Worm (Caenorhabditis elegans) whole organism, young adult: ENCODE results near the gene tag-250.
A peak's percentile ranks its signal among the peaks of the same experiment; 100 is the strongest.

Experiments used
- F22D6.2 ChIP-seq: sonication (generic microtip); optimal IDR thresholded peaks from 2 replicates; lab custom pipeline; 2016; ENCODE audit warnings: mild to moderate bottlenecking, missing genetic modification characterization, missing compliant biosample characterization
- F33H1.4 ChIP-seq: fragments of 200-800 bp; sonication (Bioruptor generic); IDR thresholded peaks from 2 replicates; pipeline ENCODE4 v1.3.6; 2022; ENCODE audit warnings: missing genetic modification reagents, missing genetic modification characterization, missing compliant biosample characterization
- F55B11.4 ChIP-seq: sonication (generic microtip); optimal IDR thresholded peaks from 2 replicates; lab custom pipeline; 2016; ENCODE audit warnings: missing compliant biosample characterization, missing genetic modification characterization, borderline replicate concordance; ENCODE audit not compliant: insufficient read depth
- F57A8.1 ChIP-seq: fragments of 200-800 bp; sonication (Bioruptor generic); optimal IDR thresholded peaks from 2 replicates; lab custom pipeline; 2018; ENCODE audit warnings: mild to moderate bottlenecking, missing genetic modification characterization, moderate library complexity, missing compliant biosample characterization
- K12H6.12 ChIP-seq: fragments of 200-800 bp; sonication (Bioruptor generic); optimal IDR thresholded peaks from 2 replicates; lab custom pipeline; 2018; ENCODE audit warnings: mild to moderate bottlenecking, missing genetic modification characterization, missing compliant biosample characterization
- T26A5.8 ChIP-seq: sonication (generic microtip); optimal IDR thresholded peaks from 2 replicates; lab custom pipeline; 2016; ENCODE audit warnings: missing genetic modification characterization, missing compliant biosample characterization
- Y79H2A.3 ChIP-seq: fragments of 200-800 bp; sonication (Bioruptor generic); conservative IDR thresholded peaks from 2 replicates; pipeline ENCODE4 v1.3.6; 2022; ENCODE audit warnings: missing genetic modification reagents, missing genetic modification characterization, missing compliant biosample characterization
- aptf-2 ChIP-seq: fragments of 200-800 bp; sonication (Bioruptor generic); conservative IDR thresholded peaks from 2 replicates; pipeline ENCODE4 v1.3.6; 2022; ENCODE audit warnings: missing genetic modification reagents, missing genetic modification characterization, missing compliant biosample characterization
- athp-1 ChIP-seq: sonication (generic microtip); optimal IDR thresholded peaks from 2 replicates; lab custom pipeline; 2017; ENCODE audit warnings: mild to moderate bottlenecking, missing genetic modification characterization, missing compliant biosample characterization
- attf-5 ChIP-seq: fragments of 200-800 bp; sonication (Bioruptor generic); optimal IDR thresholded peaks from 2 replicates; lab custom pipeline; 2018; ENCODE audit warnings: mild to moderate bottlenecking, missing genetic modification characterization, missing compliant biosample characterization
- bed-1 ChIP-seq: fragments of 200-800 bp; sonication (Bioruptor generic); IDR thresholded peaks from 2 replicates; pipeline ENCODE4 v1.3.6; 2022; ENCODE audit warnings: missing genetic modification reagents, missing genetic modification characterization, missing compliant biosample characterization
- cebp-1 ChIP-seq, 2 experiments: fragments of 200-800 bp in 1 of 2; sonication (Bioruptor generic) in 1 of 2; sonication (generic microtip) in 1 of 2; IDR thresholded peaks in 1 of 2; optimal IDR thresholded peaks in 1 of 2; 2 replicates each; pipeline versions ENCODE4 v1.3.6 to Lab custom; 2017 to 2022; ENCODE audit warnings: missing compliant biosample characterization in 2 of 2, missing genetic modification characterization in 2 of 2, mild to moderate bottlenecking in 1 of 2, missing genetic modification reagents in 1 of 2, moderate library complexity in 1 of 2
- ceh-40 ChIP-seq: fragments of 200-800 bp; sonication (Bioruptor generic); IDR thresholded peaks from 2 replicates; pipeline ENCODE4 v1.3.6; 2022; ENCODE audit warnings: missing genetic modification characterization, missing compliant biosample characterization
- ceh-91 ChIP-seq: fragments of 200-800 bp; sonication (Bioruptor generic); IDR thresholded peaks from 2 replicates; pipeline ENCODE4 v1.3.6; 2022; ENCODE audit warnings: missing genetic modification reagents, missing genetic modification characterization, missing compliant biosample characterization
- chd-7 ChIP-seq: sonication (generic microtip); optimal IDR thresholded peaks from 2 replicates; lab custom pipeline; 2016; ENCODE audit warnings: mild to moderate bottlenecking, missing genetic modification characterization, moderate library complexity, missing compliant biosample characterization
- efl-1 ChIP-seq: fragments of 150-350 bp; optimal IDR thresholded peaks from 2 replicates; lab custom pipeline; 2014; ENCODE audit warnings: missing biosample characterization, missing genetic modification reagents, missing genetic modification characterization
- egl-18 ChIP-seq: fragments of 200-800 bp; sonication (Bioruptor generic); IDR thresholded peaks from 2 replicates; pipeline ENCODE4 v1.3.6; 2022; ENCODE audit warnings: missing genetic modification reagents, missing genetic modification characterization, missing compliant biosample characterization
- him-1 ChIP-seq: sonication (generic microtip); optimal IDR thresholded peaks from 2 replicates; lab custom pipeline; 2016; ENCODE audit warnings: missing genotype, missing genetic modification reagents, missing genetic modification characterization, missing compliant biosample characterization
- hlh-12 ChIP-seq: sonication (generic microtip); optimal IDR thresholded peaks from 2 replicates; lab custom pipeline; 2016; ENCODE audit warnings: missing genetic modification characterization, missing compliant biosample characterization
- hmg-1.2 ChIP-seq: fragments of 200-800 bp; sonication (Bioruptor generic); IDR thresholded peaks from 2 replicates; pipeline ENCODE4 v1.3.6; 2022; ENCODE audit warnings: missing genetic modification reagents, missing genetic modification characterization, missing compliant biosample characterization
- let-526 ChIP-seq: fragments of 200-800 bp; sonication (Bioruptor generic); IDR thresholded peaks from 2 replicates; pipeline ENCODE4 v1.3.6; 2022; ENCODE audit warnings: missing genetic modification reagents, missing genetic modification characterization, missing compliant biosample characterization
- let-607 ChIP-seq, 2 experiments: fragments of 200-800 bp in 1 of 2; sonication (Bioruptor generic) in 1 of 2; sonication (generic microtip) in 1 of 2; optimal IDR thresholded peaks; 2 replicates each; lab custom pipeline; 2016 to 2018; ENCODE audit warnings: mild to moderate bottlenecking in 2 of 2, missing compliant biosample characterization in 2 of 2, missing genetic modification characterization in 2 of 2, moderate library complexity in 2 of 2, missing genotype in 1 of 2
- lsl-1 ChIP-seq: fragments of 200-800 bp; sonication (Bioruptor generic); optimal IDR thresholded peaks from 2 replicates; lab custom pipeline; 2018; ENCODE audit warnings: mild to moderate bottlenecking, missing genetic modification characterization, moderate library complexity, missing compliant biosample characterization
- madf-10 ChIP-seq: sonication (generic microtip); optimal IDR thresholded peaks from 2 replicates; lab custom pipeline; 2016; ENCODE audit warnings: mild to moderate bottlenecking, missing genetic modification characterization, missing compliant biosample characterization
- mel-28 ChIP-seq: sonication (generic microtip); optimal IDR thresholded peaks from 2 replicates; lab custom pipeline; 2016; ENCODE audit warnings: borderline replicate concordance, mild to moderate bottlenecking, missing genetic modification characterization, missing compliant biosample characterization
- nfya-1 ChIP-seq: sonication (generic microtip); optimal IDR thresholded peaks from 2 replicates; lab custom pipeline; 2017; ENCODE audit warnings: antibody characterized with exemption, missing compliant biosample characterization, missing genetic modification characterization, borderline replicate concordance; ENCODE audit not compliant: insufficient read depth
- nfyb-1 ChIP-seq: fragments of 200-800 bp; sonication (Bioruptor generic); IDR thresholded peaks from 2 replicates; pipeline ENCODE4 v1.3.6; 2022; ENCODE audit warnings: missing genetic modification reagents, missing genetic modification characterization, missing compliant biosample characterization
- pbrm-1 ChIP-seq: fragments of 200-800 bp; sonication (Bioruptor generic); IDR thresholded peaks from 2 replicates; pipeline ENCODE4 v1.3.6; 2022; ENCODE audit warnings: missing genetic modification reagents, missing genetic modification characterization, missing compliant biosample characterization
- rcor-1 ChIP-seq: fragments of 200-800 bp; sonication (Bioruptor generic); IDR thresholded peaks from 2 replicates; pipeline ENCODE4 v1.3.6; 2022; ENCODE audit warnings: missing genetic modification reagents, missing genetic modification characterization, missing compliant biosample characterization
- sdz-38 ChIP-seq: sonication (generic microtip); optimal IDR thresholded peaks from 2 replicates; lab custom pipeline; 2016; ENCODE audit warnings: missing genotype, missing genetic modification characterization, missing compliant biosample characterization
- sea-2 ChIP-seq: fragments of 200-800 bp; sonication (Bioruptor generic); IDR thresholded peaks from 2 replicates; pipeline ENCODE4 v1.3.6; 2022; ENCODE audit warnings: missing genetic modification characterization, missing compliant biosample characterization
- snpc-1.1 ChIP-seq: sonication (generic microtip); optimal IDR thresholded peaks from 2 replicates; lab custom pipeline; 2017; ENCODE audit warnings: missing genetic modification characterization, mild to moderate bottlenecking, missing compliant biosample characterization, antibody characterized with exemption, moderate library complexity, missing genotype, missing genetic modification reagents; ENCODE audit not compliant: insufficient read depth
- snpc-3.4 ChIP-seq: sonication (generic microtip); optimal IDR thresholded peaks from 2 replicates; lab custom pipeline; 2017; ENCODE audit warnings: missing genetic modification characterization, mild to moderate bottlenecking, missing compliant biosample characterization, antibody characterized with exemption, moderate library complexity, missing genotype, missing genetic modification reagents
- tbp1 ChIP-seq: fragments of 200-800 bp; sonication (Bioruptor generic); optimal IDR thresholded peaks from 2 replicates; lab custom pipeline; 2018; ENCODE audit warnings: mild to moderate bottlenecking, missing genetic modification characterization, missing compliant biosample characterization
- unc-130 ChIP-seq: sonication (generic microtip); optimal IDR thresholded peaks from 2 replicates; lab custom pipeline; 2016; ENCODE audit warnings: missing genetic modification reagents, missing genetic modification characterization, missing compliant biosample characterization
- xnd-1 ChIP-seq: sonication (generic microtip); optimal IDR thresholded peaks from 2 replicates; lab custom pipeline; 2016; ENCODE audit warnings: missing genotype, missing genetic modification reagents, missing genetic modification characterization, missing compliant biosample characterization
- zim-3 ChIP-seq: sonication (generic microtip); optimal IDR thresholded peaks from 2 replicates; lab custom pipeline; 2017; ENCODE audit warnings: mild to moderate bottlenecking, missing genetic modification characterization, moderate library complexity, missing compliant biosample characterization
- ztf-18 ChIP-seq: sonication (generic microtip); optimal IDR thresholded peaks from 2 replicates; lab custom pipeline; 2016; ENCODE audit warnings: missing genotype, mild to moderate bottlenecking, missing genetic modification characterization, missing compliant biosample characterization
- ztf-22 ChIP-seq: fragments of 200-800 bp; sonication (Bioruptor generic); optimal IDR thresholded peaks from 2 replicates; lab custom pipeline; 2018; ENCODE audit warnings: mild to moderate bottlenecking, missing genetic modification characterization, moderate library complexity, missing compliant biosample characterization
- ztf-26 ChIP-seq: sonication (generic microtip); optimal IDR thresholded peaks from 2 replicates; lab custom pipeline; 2017; ENCODE audit warnings: missing genetic modification characterization, missing compliant biosample characterization
- ztf-28 ChIP-seq: fragments of 200-800 bp; sonication (Bioruptor generic); IDR thresholded peaks from 2 replicates; pipeline ENCODE4 v1.3.6; 2022; ENCODE audit warnings: missing genetic modification reagents, missing genetic modification characterization, missing compliant biosample characterization
- ztf-3 ChIP-seq: fragments of 200-800 bp; sonication (Bioruptor generic); optimal IDR thresholded peaks from 2 replicates; lab custom pipeline; 2018; ENCODE audit warnings: mild to moderate bottlenecking, missing genetic modification characterization, missing compliant biosample characterization

The tag-250 gene

DNA sequence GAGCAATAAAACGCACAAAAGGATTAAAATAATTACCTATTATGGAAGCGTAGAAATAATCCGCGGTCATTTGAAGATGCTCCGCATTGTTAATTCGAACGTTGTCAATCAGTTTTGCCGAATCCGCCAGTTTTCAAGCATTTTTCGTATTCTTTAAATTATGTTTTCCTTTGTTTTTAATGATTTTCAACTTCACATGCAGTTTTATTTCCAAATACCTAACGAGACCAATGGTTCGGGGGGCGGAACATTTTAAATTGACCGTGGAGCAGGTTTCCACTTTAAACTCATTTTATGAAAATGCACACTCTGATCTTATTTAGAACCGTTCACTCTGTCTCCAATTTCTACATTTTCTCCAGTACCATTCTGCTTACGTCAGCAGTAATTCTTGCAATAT lies 30.0 kb downstream of the tag-250 start, which contains the start of gene ZK688.4:
TSS of gene ZK688.4 (plus strand) at position 301 of the 400 bp plus-strand sequence.
- no peak for TF ChIP-seq bed-1 (GFP tag; lab: Robert Waterston, UW)
- TF ChIP-seq athp-1 (tag; lab: Kevin White, UChicago), result no peak
- TF ChIP-seq snpc-3.4 (tag; lab: Kevin White, UChicago), result no peak
- no peak for TF ChIP-seq ceh-40 (GFP tag; lab: Robert Waterston, UW)
- TF ChIP-seq F57A8.1, result no peak
- no peak for TF ChIP-seq sdz-38 (tag; lab: Kevin White, UChicago)
- TF ChIP-seq let-607 (tag; optimal IDR thresholded peaks at IDR 0.05; lab: Kevin White, UChicago), result no peak
- TF ChIP-seq unc-130, result no peak
- TF ChIP-seq nfyb-1 (GFP tag; lab: Robert Waterston, UW), result no peak
- TF ChIP-seq rcor-1 (GFP tag; lab: Robert Waterston, UW), result no peak
- no peak for TF ChIP-seq F22D6.2
- TF ChIP-seq hlh-12 (tag; lab: Kevin White, UChicago), result no peak
- TF ChIP-seq efl-1, result no peak
- no peak for TF ChIP-seq F55B11.4 (tag; lab: Kevin White, UChicago)
- no peak for TF ChIP-seq egl-18
- no peak for TF ChIP-seq him-1 (tag; lab: Kevin White, UChicago)
- TF ChIP-seq mel-28 (tag; lab: Kevin White, UChicago), result no peak

ce11 chrIII:7893224-7893623 lies 31.5 kb downstream of the tag-250 start:
- TF ChIP-seq ceh-91 (peak; percentile 55; the same call in 1 of the 2 replicates), let-607 (tag; optimal IDR thresholded peaks at IDR 0.05; lab: Kevin White, UChicago) (no peak), K12H6.12 (tag; lab: Kevin White, UChicago) (no peak), let-526 (GFP tag; lab: Robert Waterston, UW) (no peak), ztf-28 (GFP tag; lab: Robert Waterston, UW) (no peak), nfya-1 (no peak), Y79H2A.3 (GFP tag; lab: Robert Waterston, UW) (no peak), ztf-18 (tag; lab: Kevin White, UChicago) (no peak), T26A5.8 (no peak), ztf-26 (tag; lab: Kevin White, UChicago) (no peak), F22D6.2 (no peak), hmg-1.2 (GFP tag; lab: Robert Waterston, UW) (peak; percentile 43; the same call in 1 of the 2 replicates), F33H1.4 (GFP tag; lab: Robert Waterston, UW) (0 out of 2 replicates have a peak, but pooled peaks have one; percentile 14), ztf-22 (GFP tag; lab: Kevin White, UChicago) (no peak), F57A8.1 (no peak), lsl-1 (GFP tag; lab: Kevin White, UChicago) (peak; percentile 85), snpc-1.1 (tag; lab: Kevin White, UChicago) (no peak)

- TF ChIP-seq zim-3 (tag; lab: Kevin White, UChicago) (no peak), ztf-3 (GFP tag; lab: Kevin White, UChicago) (no peak), cebp-1 (GFP tag; IDR thresholded peaks at IDR 0.05; lab: Robert Waterston, UW) (no peak), cebp-1 (tag; optimal IDR thresholded peaks at IDR 0.05; lab: Kevin White, UChicago) (no peak), chd-7 (tag; lab: Kevin White, UChicago) (no peak), attf-5 (GFP tag; lab: Kevin White, UChicago) (no peak), xnd-1 (tag; lab: Kevin White, UChicago) (no peak), aptf-2 (no peak), madf-10 (tag; lab: Kevin White, UChicago) (no peak), sdz-38 (tag; lab: Kevin White, UChicago) (no peak), sea-2 (GFP tag; lab: Robert Waterston, UW) (no peak), snpc-3.4 (tag; lab: Kevin White, UChicago) (no peak), pbrm-1 (GFP tag; lab: Robert Waterston, UW) (no peak), tbp1 (no peak)
These were observed 32.4 kb downstream of the tag-250 start for ce11 chrIII:7892333-7892732.
